Worm (Caenorhabditis elegans) whole organism, L2 larva: ENCODE results near the gene F08G12.5.
A peak's percentile ranks its signal among the peaks of the same experiment; 100 is the strongest.

ENCODE experiments used
- C34F6.9 ChIP-seq: fragments of 150-350 bp; optimal IDR thresholded peaks from 2 replicates; lab custom pipeline; 2014; ENCODE audit warnings: missing biosample characterization, missing genetic modification characterization
- F13H6.1 ChIP-seq: sonication (generic microtip); optimal IDR thresholded peaks from 2 replicates; lab custom pipeline; 2016; ENCODE audit warnings: missing genetic modification characterization, missing compliant biosample characterization
- R02D3.7 ChIP-seq: fragments of 150-350 bp; optimal IDR thresholded peaks from 2 replicates; lab custom pipeline; 2014; ENCODE audit warnings: missing biosample characterization, missing genetic modification characterization
- Y55F3AM.14 ChIP-seq: fragments of 200-800 bp; sonication (Bioruptor generic); optimal IDR thresholded peaks from 2 replicates; lab custom pipeline; 2018; ENCODE audit warnings: mild to moderate bottlenecking, missing genetic modification characterization, missing compliant biosample characterization
- ZK546.5 ChIP-seq: sonication (generic microtip); optimal IDR thresholded peaks from 2 replicates; lab custom pipeline; 2017; ENCODE audit warnings: missing biosample characterization, missing genetic modification characterization
- alr-1 ChIP-seq: fragments of 150-350 bp; optimal IDR thresholded peaks from 2 replicates; lab custom pipeline; 2014; ENCODE audit warnings: missing biosample characterization, missing genetic modification characterization
- aly-2 ChIP-seq: fragments of 150-350 bp; optimal IDR thresholded peaks from 2 replicates; lab custom pipeline; 2014; ENCODE audit warnings: missing biosample characterization, missing genetic modification characterization
- ama-1 ChIP-seq: fragments of 150-350 bp; optimal IDR thresholded peaks from 2 replicates; lab custom pipeline; 2018; ENCODE audit warnings: inconsistent platforms
- blmp-1 ChIP-seq: sonication (generic microtip); optimal IDR thresholded peaks from 2 replicates; lab custom pipeline; 2017; ENCODE audit warnings: missing genetic modification characterization, mild to moderate bottlenecking, missing compliant biosample characterization, antibody characterized with exemption, moderate library complexity; ENCODE audit not compliant: insufficient read depth
- crh-2 ChIP-seq: sonication (generic microtip); optimal IDR thresholded peaks from 2 replicates; lab custom pipeline; 2017; ENCODE audit warnings: missing biosample characterization, missing genetic modification characterization
- egl-27 ChIP-seq: sonication (generic microtip); optimal IDR thresholded peaks from 3 replicates; lab custom pipeline; 2017; ENCODE audit warnings: missing biosample characterization, missing genetic modification reagents, missing genetic modification characterization
- elt-1 ChIP-seq: fragments of 150-350 bp; optimal IDR thresholded peaks from 2 replicates; lab custom pipeline; 2014; ENCODE audit warnings: missing biosample characterization, missing genetic modification characterization
- elt-3 ChIP-seq: sonication (generic microtip); optimal IDR thresholded peaks from 2 replicates; lab custom pipeline; 2017; ENCODE audit warnings: missing biosample characterization, missing genetic modification characterization
- fos-1 ChIP-seq: fragments of 150-350 bp; optimal IDR thresholded peaks from 2 replicates; lab custom pipeline; 2014; ENCODE audit warnings: missing biosample characterization, missing genetic modification characterization
- lin-11 ChIP-seq: fragments of 150-350 bp; sonication (generic microtip); optimal IDR thresholded peaks from 2 replicates; lab custom pipeline; 2014; ENCODE audit warnings: missing biosample characterization, missing genetic modification characterization, inconsistent platforms, mixed read lengths
- lin-13 ChIP-seq: fragments of 150-350 bp; optimal IDR thresholded peaks from 2 replicates; lab custom pipeline; 2014; ENCODE audit warnings: missing biosample characterization, missing genetic modification reagents, missing genetic modification characterization
- mbf-1 ChIP-seq: sonication (generic microtip); optimal IDR thresholded peaks from 2 replicates; lab custom pipeline; 2017; ENCODE audit warnings: missing biosample characterization, missing genetic modification characterization
- mdl-1 ChIP-seq, 2 experiments: fragments of 150-350 bp in 1 of 2; sonication (generic microtip) in 1 of 2; optimal IDR thresholded peaks; 2 replicates each; lab custom pipeline; 2017; ENCODE audit warnings: missing biosample characterization in 2 of 2, missing genetic modification characterization in 2 of 2
- nhr-10 ChIP-seq: sonication (generic microtip); optimal IDR thresholded peaks from 2 replicates; lab custom pipeline; 2017; ENCODE audit warnings: missing biosample characterization, missing genetic modification characterization
- nhr-21 ChIP-seq: fragments of 150-350 bp; optimal IDR thresholded peaks from 2 replicates; lab custom pipeline; 2014; ENCODE audit warnings: missing biosample characterization, missing genetic modification characterization
- nhr-237 ChIP-seq: fragments of 150-350 bp; optimal IDR thresholded peaks from 2 replicates; lab custom pipeline; 2014; ENCODE audit warnings: missing biosample characterization, missing genetic modification characterization
- nhr-6 ChIP-seq: fragments of 150-350 bp; optimal IDR thresholded peaks from 2 replicates; lab custom pipeline; 2014; ENCODE audit warnings: missing biosample characterization, missing genetic modification characterization
- nhr-77 ChIP-seq: fragments of 150-350 bp; optimal IDR thresholded peaks from 2 replicates; lab custom pipeline; 2014; ENCODE audit warnings: missing biosample characterization, missing genetic modification characterization
- sem-4 ChIP-seq: fragments of 150-350 bp; optimal IDR thresholded peaks from 2 replicates; lab custom pipeline; 2014; ENCODE audit warnings: missing biosample characterization, missing genetic modification reagents, missing genetic modification characterization
- skn-1 ChIP-seq: sonication (generic microtip); optimal IDR thresholded peaks from 2 replicates; lab custom pipeline; 2017; ENCODE audit warnings: missing biosample characterization, missing genetic modification characterization
- sma-3 ChIP-seq: sonication (generic microtip); optimal IDR thresholded peaks from 2 replicates; lab custom pipeline; 2016; ENCODE audit warnings: missing genetic modification reagents, missing genetic modification characterization, missing compliant biosample characterization
- sma-9 ChIP-seq, 2 experiments: fragments of 150-350 bp in 1 of 2; sonication (generic microtip) in 1 of 2; optimal IDR thresholded peaks; 2 replicates each; lab custom pipeline; 2014 to 2016; ENCODE audit warnings: missing genetic modification characterization in 2 of 2, mild to moderate bottlenecking in 1 of 2, missing biosample characterization in 1 of 2, missing compliant biosample characterization in 1 of 2, missing genetic modification reagents in 1 of 2, moderate library complexity in 1 of 2
- unc-39 ChIP-seq: fragments of 150-350 bp; optimal IDR thresholded peaks from 2 replicates; lab custom pipeline; 2014; ENCODE audit warnings: missing biosample characterization, missing genetic modification characterization
- unc-55 ChIP-seq: fragments of 150-350 bp; sonication (generic microtip); optimal IDR thresholded peaks from 3 replicates; lab custom pipeline; 2014; ENCODE audit warnings: missing biosample characterization, missing genetic modification reagents, missing genetic modification characterization
- ztf-1 ChIP-seq: fragments of 200-800 bp; sonication (Bioruptor generic); conservative IDR thresholded peaks from 2 replicates; pipeline ENCODE4 v1.3.6; 2022; ENCODE audit warnings: missing genetic modification characterization, missing compliant biosample characterization
- ztf-11 ChIP-seq: sonication (generic microtip); optimal IDR thresholded peaks from 2 replicates; lab custom pipeline; 2017; ENCODE audit warnings: missing biosample characterization, missing genetic modification characterization
- ztf-4 ChIP-seq: fragments of 150-350 bp; optimal IDR thresholded peaks from 2 replicates; lab custom pipeline; 2014; ENCODE audit warnings: missing biosample characterization, missing genetic modification characterization

F08G12.5 gene

ce11 chrX:11290528-11290927, 19.6 kb downstream of the F08G12.5 start:
- TF ChIP-seq nhr-6 (tag; lab: Kevin White, UChicago), result no peak

- no peak for TF ChIP-seq sma-3 (GFP tag; lab: Kevin White, UChicago)
- peak; percentile 19 for TF ChIP-seq sma-9 (GFP tag; optimal IDR thresholded peaks at IDR 0.05; lab: Kevin White, UChicago)
- TF ChIP-seq sma-9 (tag; optimal IDR thresholded peaks at IDR 0.05; lab: Kevin White, UChicago), result no peak
- TF ChIP-seq skn-1 (tag; lab: Kevin White, UChicago), result peak; percentile 16
- peak; percentile 87 for TF ChIP-seq fos-1
These were observed 20.2 kb downstream of the F08G12.5 start for ce11 chrX:11289925-11290324.

- no peak for TF ChIP-seq ZK546.5 (tag; lab: Kevin White, UChicago)
- no peak for TF ChIP-seq nhr-10 (tag; lab: Kevin White, UChicago)
- TF ChIP-seq ztf-11 (tag; lab: Kevin White, UChicago), result no peak
- TF ChIP-seq mbf-1, result no peak
- TF ChIP-seq nhr-77 (tag; lab: Kevin White, UChicago), result no peak
- no peak for TF ChIP-seq ztf-4 (tag; lab: Kevin White, UChicago)
- no peak for TF ChIP-seq sma-9 (GFP tag; optimal IDR thresholded peaks at IDR 0.05; lab: Kevin White, UChicago)
- TF ChIP-seq sma-9 (tag; optimal IDR thresholded peaks at IDR 0.05; lab: Kevin White, UChicago), result no peak
- TF ChIP-seq mdl-1 (tag; optimal IDR thresholded peaks at IDR 0.05; lab: Kevin White, UChicago), result no peak
- TF ChIP-seq Y55F3AM.14 (GFP tag; lab: Kevin White, UChicago), result no peak
- no peak for TF ChIP-seq elt-1
- no peak for TF ChIP-seq unc-55 (GFP tag; lab: Kevin White, UChicago)
- no peak for TF ChIP-seq F13H6.1
- no peak for TF ChIP-seq unc-39 (tag; lab: Kevin White, UChicago)
- TF ChIP-seq sem-4 (tag; lab: Kevin White, UChicago), result no peak
- TF ChIP-seq elt-3 (tag; lab: Kevin White, UChicago), result no peak
- TF ChIP-seq, all 48 proteins: peak for 0
These were observed 22.5 kb downstream of the F08G12.5 start, which contains the start of gene F38B2.4 for ce11 chrX:11287617-11288016. Gene F38B2.4 (minus strand): TSS chrX:11287717.

ce11 chrX:11286246-11286645, 23.8 kb downstream of the F08G12.5 start, which contains the start of gene F38B2.3:
Gene F38B2.3 (minus strand): TSS chrX:11286346.
- TF ChIP-seq R02D3.7 (tag; lab: Kevin White, UChicago) (no peak), blmp-1 (tag; lab: Kevin White, UChicago) (no peak)
- TF ChIP-seq, all 48 proteins: peak for 0

ce11 chrX:11281148-11281547, 28.9 kb downstream of the F08G12.5 start, which contains the start of gene F38B2.6:
Gene F38B2.6 (minus strand): TSS chrX:11281248.
- TF ChIP-seq skn-1 (tag; lab: Kevin White, UChicago) (no peak), ztf-1 (GFP tag; lab: Robert Waterston, UW) (no peak), lin-11 (tag; lab: Kevin White, UChicago) (no peak), aly-2 (no peak), C34F6.9 (tag; lab: Kevin White, UChicago) (no peak), F13H6.1 (no peak), nhr-21 (tag; lab: Kevin White, UChicago) (no peak), ama-1 (no peak), nhr-237 (tag; lab: Kevin White, UChicago) (no peak), unc-39 (tag; lab: Kevin White, UChicago) (no peak), lin-13 (GFP tag; lab: Kevin White, UChicago) (no peak)

- TF ChIP-seq elt-1, result no peak
- TF ChIP-seq ztf-4 (tag; lab: Kevin White, UChicago), result no peak
- no peak for TF ChIP-seq ztf-1 (GFP tag; lab: Robert Waterston, UW)
- TF ChIP-seq ZK546.5 (tag; lab: Kevin White, UChicago), result no peak
- no peak for TF ChIP-seq nhr-6 (tag; lab: Kevin White, UChicago)
These were observed 30.8 kb downstream of the F08G12.5 start, which contains the start of gene F38B2.2 for ce11 chrX:11279276-11279675. Gene F38B2.2 (minus strand): TSS chrX:11279376.

- TF ChIP-seq ZK546.5 (tag; lab: Kevin White, UChicago) (no peak), sma-9 (GFP tag; optimal IDR thresholded peaks at IDR 0.05; lab: Kevin White, UChicago) (no peak), sma-9 (tag; optimal IDR thresholded peaks at IDR 0.05; lab: Kevin White, UChicago) (no peak), sma-3 (GFP tag; lab: Kevin White, UChicago) (no peak), egl-27 (tag; lab: Kevin White, UChicago) (no peak), alr-1 (no peak), fos-1 (no peak), nhr-10 (tag; lab: Kevin White, UChicago) (no peak), crh-2 (no peak), elt-3 (tag; lab: Kevin White, UChicago) (no peak), nhr-21 (tag; lab: Kevin White, UChicago) (no peak)
These were observed 39.2 kb downstream of the F08G12.5 start, which contains the start of gene ifa-1 for ce11 chrX:11270882-11271281. Gene ifa-1 (plus strand): TSS chrX:11271182.
